Worm (Caenorhabditis elegans): ENCODE data around the gene F54B11.11.

DNA sequence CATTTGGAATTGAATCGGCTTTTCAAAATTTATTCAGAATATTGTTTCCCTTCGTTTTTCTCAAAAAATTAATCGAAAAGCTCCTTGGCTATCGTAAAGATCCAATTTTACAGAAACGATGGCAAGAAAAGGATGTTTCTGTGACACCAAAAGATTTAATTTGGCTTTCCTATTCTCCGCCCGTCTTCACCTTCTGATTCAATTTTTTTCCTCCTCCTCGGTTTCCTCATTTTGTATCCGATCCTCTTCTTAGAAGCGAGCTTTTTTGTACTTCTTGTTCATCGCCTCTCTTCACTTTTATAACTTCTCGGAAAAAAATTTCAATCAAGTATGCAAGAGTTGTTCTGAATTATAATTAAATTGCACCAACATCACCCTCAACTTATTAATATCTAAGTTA lies 31.5 kb downstream of the F54B11.11 start:
- TF ChIP-seq unc-39 (tag; optimal IDR thresholded peaks at IDR 0.05) (no peak), nhr-237 (tag; optimal IDR thresholded peaks at IDR 0.05) (no peak), daf-12 (tag; optimal IDR thresholded peaks at IDR 0.05) (no peak), elt-2 (tag; optimal IDR thresholded peaks at IDR 0.05) (no peak), snpc-4 (tag; optimal IDR thresholded peaks at IDR 0.05) (no peak)

Data from whole organism, L3 larva.